Worm (Caenorhabditis elegans) whole organism, early embryonic: Measurements from ENCODE around the gene C25H3.10.

Experiments used
- B0310.2 ChIP-seq: sonication (generic microtip); optimal IDR thresholded peaks from 2 replicates; lab custom pipeline; 2016; ENCODE audit warnings: mild to moderate bottlenecking, missing genetic modification characterization, missing compliant biosample characterization
- F13C5.2 ChIP-seq: sonication (generic microtip); optimal IDR thresholded peaks from 2 replicates; lab custom pipeline; 2017; ENCODE audit warnings: mild to moderate bottlenecking, missing genetic modification characterization, inconsistent platforms, missing compliant biosample characterization
- aly-1 ChIP-seq: sonication (generic microtip); optimal IDR thresholded peaks from 2 replicates; lab custom pipeline; 2016; ENCODE audit warnings: missing genetic modification characterization, missing compliant biosample characterization
- ama-1 ChIP-seq: fragments of 150-350 bp; optimal IDR thresholded peaks from 2 replicates; lab custom pipeline; 2014
- ceh-13 ChIP-seq: fragments of 200-800 bp; sonication (Bioruptor generic); optimal IDR thresholded peaks from 2 replicates; lab custom pipeline; 2018; ENCODE audit warnings: mild to moderate bottlenecking, missing genetic modification characterization, missing compliant biosample characterization
- ceh-36 ChIP-seq: sonication (generic microtip); optimal IDR thresholded peaks from 2 replicates; lab custom pipeline; 2016; ENCODE audit warnings: missing genetic modification characterization, inconsistent platforms, missing compliant biosample characterization
- ets-7 ChIP-seq: sonication (generic microtip); optimal IDR thresholded peaks from 2 replicates; lab custom pipeline; 2016; ENCODE audit warnings: missing genotype, missing genetic modification characterization, missing compliant biosample characterization
- flt-1 ChIP-seq: fragments of 200-800 bp; sonication (Bioruptor generic); IDR thresholded peaks from 2 replicates; pipeline ENCODE4 v1.3.6; 2022; ENCODE audit warnings: missing genetic modification characterization, missing compliant biosample characterization
- hmbx-1 ChIP-seq: sonication (generic microtip); optimal IDR thresholded peaks from 2 replicates; lab custom pipeline; 2016; ENCODE audit warnings: mild to moderate bottlenecking, missing genetic modification characterization, missing compliant biosample characterization
- hmg-4 ChIP-seq: fragments of 200-800 bp; sonication (Bioruptor generic); optimal IDR thresholded peaks from 2 replicates; lab custom pipeline; 2018; ENCODE audit warnings: mild to moderate bottlenecking, missing genetic modification characterization, missing compliant biosample characterization
- hnd-1 ChIP-seq: sonication (generic microtip); optimal IDR thresholded peaks from 2 replicates; lab custom pipeline; 2016; ENCODE audit warnings: missing genetic modification characterization, missing compliant biosample characterization
- pes-1 ChIP-seq: fragments of 200-800 bp; sonication (Bioruptor generic); IDR thresholded peaks from 2 replicates; pipeline ENCODE4 v1.3.6; 2022; ENCODE audit warnings: missing genetic modification reagents, missing genetic modification characterization, missing compliant biosample characterization
- scrt-1 ChIP-seq: fragments of 200-800 bp; sonication (Bioruptor generic); IDR thresholded peaks from 2 replicates; pipeline ENCODE4 v1.3.6; 2022; ENCODE audit warnings: missing genetic modification characterization, missing compliant biosample characterization
- sea-1 ChIP-seq: fragments of 200-800 bp; sonication (Bioruptor generic); conservative IDR thresholded peaks from 2 replicates; pipeline ENCODE4 v1.3.6; 2022; ENCODE audit warnings: missing genetic modification characterization, missing compliant biosample characterization
- tbx-11 ChIP-seq: fragments of 200-800 bp; sonication (Bioruptor generic); IDR thresholded peaks from 2 replicates; pipeline ENCODE4 v1.3.6; 2022; ENCODE audit warnings: missing genetic modification characterization, missing compliant biosample characterization
- tbx-37 ChIP-seq: fragments of 200-800 bp; sonication (Bioruptor generic); conservative IDR thresholded peaks from 2 replicates; pipeline ENCODE4 v1.3.6; 2022; ENCODE audit warnings: missing genetic modification reagents, missing genetic modification characterization, missing compliant biosample characterization
- tra-4 ChIP-seq: sonication (generic microtip); optimal IDR thresholded peaks from 2 replicates; lab custom pipeline; 2017; ENCODE audit warnings: missing genetic modification characterization, missing compliant biosample characterization

Gene C25H3.10

ce11 chrII:5701485-5701884 is 2.7 kb upstream of the C25H3.10 start:
- TF ChIP-seq pes-1 (no peak), ama-1 (lab: Kevin White, UChicago) (peak; percentile 70), scrt-1 (GFP tag; lab: Robert Waterston, UW) (no peak), tra-4 (tag; lab: Kevin White, UChicago) (no peak)

ce11 chrII:5698254-5698653 is 515 bp downstream of the C25H3.10 start:
- no peak for TF ChIP-seq ets-7 (tag; lab: Kevin White, UChicago)
- TF ChIP-seq tbx-37: no peak
- no peak for TF ChIP-seq pes-1
- TF ChIP-seq B0310.2 (tag; lab: Kevin White, UChicago): no peak
- no peak for TF ChIP-seq F13C5.2 (tag; lab: Kevin White, UChicago)
- TF ChIP-seq flt-1 (GFP tag; lab: Robert Waterston, UW): no peak
- no peak for TF ChIP-seq aly-1 (tag; lab: Kevin White, UChicago)
- TF ChIP-seq tbx-11: no peak
- no peak for TF ChIP-seq ceh-36 (tag; lab: Kevin White, UChicago)
- no peak for TF ChIP-seq ceh-13 (GFP tag; lab: Kevin White, UChicago)
- no peak for TF ChIP-seq sea-1
- no peak for TF ChIP-seq ama-1 (lab: Kevin White, UChicago)

- TF ChIP-seq pes-1 (no peak), hnd-1 (tag; lab: Kevin White, UChicago) (no peak), ceh-36 (tag; lab: Kevin White, UChicago) (no peak)
Observed at ce11 chrII:5697338-5697737, 1.4 kb downstream of the C25H3.10 start.

- no peak for TF ChIP-seq tbx-37
- TF ChIP-seq hmg-4 (GFP tag; lab: Kevin White, UChicago): no peak
- no peak for TF ChIP-seq B0310.2 (tag; lab: Kevin White, UChicago)
- no peak for TF ChIP-seq ceh-13 (GFP tag; lab: Kevin White, UChicago)
- no peak for TF ChIP-seq F13C5.2 (tag; lab: Kevin White, UChicago)
Observed at ce11 chrII:5696218-5696617, 2.6 kb downstream of the C25H3.10 start.

- TF ChIP-seq tbx-11: no peak
Observed at ce11 chrII:5694798-5695197, 4.0 kb downstream of the C25H3.10 start, which contains the start of gene C25H3.14. Gene C25H3.14, plus strand, starts transcription at chrII:5695098.

ce11 chrII:5693893-5694292 is 4.9 kb downstream of the C25H3.10 start, which contains the start of gene C25H3.3:
Gene C25H3.3, plus strand, starts transcription at chrII:5694193.
- no peak for TF ChIP-seq ceh-13 (GFP tag; lab: Kevin White, UChicago)
- TF ChIP-seq pes-1: no peak
- no peak for TF ChIP-seq tbx-11
- TF ChIP-seq flt-1 (GFP tag; lab: Robert Waterston, UW): no peak
- no peak for TF ChIP-seq hmg-4 (GFP tag; lab: Kevin White, UChicago)
- no peak for TF ChIP-seq ceh-36 (tag; lab: Kevin White, UChicago)
- no peak for TF ChIP-seq ama-1 (lab: Kevin White, UChicago)
- TF ChIP-seq scrt-1 (GFP tag; lab: Robert Waterston, UW): no peak
- no peak for TF ChIP-seq tbx-37
- no peak for TF ChIP-seq sea-1
- no peak for TF ChIP-seq hnd-1 (tag; lab: Kevin White, UChicago)

ce11 chrII:5691216-5691771 is 7.5 kb downstream of the C25H3.10 start, which contains the start of the genes ndub-5 and eif-2D:
Gene ndub-5, minus strand, starts transcription at chrII:5691353.
Gene eif-2D, plus strand, starts transcription at chrII:5691721.
- TF ChIP-seq F13C5.2 (tag; lab: Kevin White, UChicago) (peak; percentile 46), flt-1 (GFP tag; lab: Robert Waterston, UW) (0 out of 2 replicates have a peak, but pooled peaks have one; percentile 23), aly-1 (tag; lab: Kevin White, UChicago) (no peak)

- no peak for TF ChIP-seq tbx-37
- no peak for TF ChIP-seq pes-1
- no peak for TF ChIP-seq tbx-11
- no peak for TF ChIP-seq hmg-4 (GFP tag; lab: Kevin White, UChicago)
- no peak for TF ChIP-seq tra-4 (tag; lab: Kevin White, UChicago)
- TF ChIP-seq ets-7 (tag; lab: Kevin White, UChicago): no peak
- no peak for TF ChIP-seq sea-1
- TF ChIP-seq hnd-1 (tag; lab: Kevin White, UChicago): no peak
- TF ChIP-seq hmbx-1 (tag; lab: Kevin White, UChicago): no peak
- TF ChIP-seq ceh-13 (GFP tag; lab: Kevin White, UChicago): no peak
- TF ChIP-seq scrt-1 (GFP tag; lab: Robert Waterston, UW): no peak
- no peak for TF ChIP-seq flt-1 (GFP tag; lab: Robert Waterston, UW)
- no peak for TF ChIP-seq F13C5.2 (tag; lab: Kevin White, UChicago)
- no peak for TF ChIP-seq ceh-36 (tag; lab: Kevin White, UChicago)
- no peak for TF ChIP-seq B0310.2 (tag; lab: Kevin White, UChicago)
Observed at ce11 chrII:5688959-5689358, 9.8 kb downstream of the C25H3.10 start, which contains the start of gene C25H3.11. Gene C25H3.11, minus strand, starts transcription at chrII:5689040.

- no peak for TF ChIP-seq F13C5.2 (tag; lab: Kevin White, UChicago)
- TF ChIP-seq hnd-1 (tag; lab: Kevin White, UChicago): no peak
- TF ChIP-seq B0310.2 (tag; lab: Kevin White, UChicago): no peak
- no peak for TF ChIP-seq hmbx-1 (tag; lab: Kevin White, UChicago)
- TF ChIP-seq ceh-13 (GFP tag; lab: Kevin White, UChicago): no peak
- TF ChIP-seq scrt-1 (GFP tag; lab: Robert Waterston, UW): no peak
- no peak for TF ChIP-seq ets-7 (tag; lab: Kevin White, UChicago)
- no peak for TF ChIP-seq sea-1
- TF ChIP-seq hmg-4 (GFP tag; lab: Kevin White, UChicago): no peak
- no peak for TF ChIP-seq tra-4 (tag; lab: Kevin White, UChicago)
- TF ChIP-seq ceh-36 (tag; lab: Kevin White, UChicago): no peak
- no peak for TF ChIP-seq ama-1 (lab: Kevin White, UChicago)
- TF ChIP-seq flt-1 (GFP tag; lab: Robert Waterston, UW): no peak
- TF ChIP-seq pes-1: no peak
- no peak for TF ChIP-seq tbx-11
Observed at ce11 chrII:5680703-5681102, 18.1 kb downstream of the C25H3.10 start, which contains the start of gene flp-27. Gene flp-27, plus strand, starts transcription at chrII:5681003.
